Fruit fly (Drosophila melanogaster): ENCODE measurements around the gene Nmd3.
A peak's percentile ranks its signal among the peaks of the same experiment; 100 is the strongest.

dm6 chrX:2141854-2142216, 42.6 kb downstream of the Nmd3 start:
- TF ChIP-seq CG17806 (tag; optimal IDR thresholded peaks at IDR 0.05) (peak; percentile 2), CG4496 (GFP tag; IDR thresholded peaks at IDR 0.05) (peak; percentile 60; the same call in 2 of the 3 replicates), Snoo (tag; optimal IDR thresholded peaks at IDR 0.05) (peak; percentile 6), CG8301 (tag; optimal IDR thresholded peaks at IDR 0.05) (peak; percentile 11), CG13204 (GFP tag; optimal IDR thresholded peaks at IDR 0.05) (no peak), fd96Ca (GFP tag; IDR thresholded peaks at IDR 0.05) (no peak), CG9948 (tag; optimal IDR thresholded peaks at IDR 0.05) (no peak), Pif1A (GFP tag; optimal IDR thresholded peaks at IDR 0.05) (peak; percentile 54), rn (GFP tag; IDR thresholded peaks at IDR 0.05) (no peak), CG15710 (tag; optimal IDR thresholded peaks at IDR 0.05) (peak; percentile 5)

Data from whole organism, pupa.